Worm (Caenorhabditis elegans) whole organism, late embryonic: ENCODE results near the gene T02H6.8.
A peak's percentile ranks its signal among the peaks of the same experiment; 100 is the strongest.

Experiments
- F13H6.1 ChIP-seq: sonication (generic microtip); optimal IDR thresholded peaks from 2 replicates; lab custom pipeline; 2016; ENCODE audit warnings: missing genetic modification characterization, missing compliant biosample characterization
- K02D7.2 ChIP-seq: sonication (generic microtip); optimal IDR thresholded peaks from 2 replicates; lab custom pipeline; 2017; ENCODE audit warnings: mild to moderate bottlenecking, missing genetic modification characterization, missing compliant biosample characterization
- K09A11.1 ChIP-seq: sonication (generic microtip); optimal IDR thresholded peaks from 2 replicates; lab custom pipeline; 2017; ENCODE audit warnings: antibody characterized with exemption, mild to moderate bottlenecking, missing genetic modification characterization, missing compliant biosample characterization; ENCODE audit not compliant: insufficient read depth
- T23F11.4 ChIP-seq: fragments of 200-800 bp; sonication (Bioruptor generic); optimal IDR thresholded peaks from 2 replicates; lab custom pipeline; 2018; ENCODE audit warnings: mild to moderate bottlenecking, missing genetic modification characterization, missing compliant biosample characterization
- ama-1 ChIP-seq: fragments of 150-350 bp; optimal IDR thresholded peaks from 2 replicates; lab custom pipeline; 2014
- ceh-14 ChIP-seq: sonication (generic microtip); optimal IDR thresholded peaks from 2 replicates; lab custom pipeline; 2016; ENCODE audit warnings: missing genotype, missing genetic modification characterization, missing compliant biosample characterization
- ceh-24 ChIP-seq: sonication (generic microtip); optimal IDR thresholded peaks from 2 replicates; lab custom pipeline; 2016; ENCODE audit warnings: mild to moderate bottlenecking, missing genetic modification characterization, missing compliant biosample characterization
- ceh-30 ChIP-seq: fragments of 150-350 bp; optimal IDR thresholded peaks from 2 replicates; lab custom pipeline; 2014; ENCODE audit warnings: missing biosample characterization, missing genetic modification characterization
- ceh-48 ChIP-seq: sonication (generic microtip); optimal IDR thresholded peaks from 2 replicates; lab custom pipeline; 2016; ENCODE audit warnings: missing genetic modification characterization, inconsistent platforms, missing compliant biosample characterization
- ceh-6 ChIP-seq: fragments of 200-800 bp; sonication (Bioruptor generic); optimal IDR thresholded peaks from 2 replicates; lab custom pipeline; 2018; ENCODE audit warnings: mild to moderate bottlenecking, missing genetic modification characterization, missing compliant biosample characterization
- ceh-9 ChIP-seq: sonication (generic microtip); optimal IDR thresholded peaks from 2 replicates; lab custom pipeline; 2016; ENCODE audit warnings: mild to moderate bottlenecking, missing genetic modification characterization, inconsistent platforms, missing compliant biosample characterization
- che-1 ChIP-seq: sonication (generic microtip); optimal IDR thresholded peaks from 2 replicates; lab custom pipeline; 2016; ENCODE audit warnings: mild to moderate bottlenecking, missing genetic modification characterization, missing compliant biosample characterization
- dve-1 ChIP-seq: sonication (generic microtip); optimal IDR thresholded peaks from 2 replicates; lab custom pipeline; 2017; ENCODE audit warnings: antibody characterized with exemption, mild to moderate bottlenecking, missing genetic modification characterization, missing compliant biosample characterization
- ets-4 ChIP-seq: sonication (generic microtip); optimal IDR thresholded peaks from 2 replicates; lab custom pipeline; 2016; ENCODE audit warnings: missing genetic modification characterization, missing compliant biosample characterization
- eyg-1 ChIP-seq: sonication (generic microtip); optimal IDR thresholded peaks from 2 replicates; lab custom pipeline; 2016; ENCODE audit warnings: missing genotype, missing genetic modification characterization, missing compliant biosample characterization
- gmeb-2 ChIP-seq: sonication (generic microtip); optimal IDR thresholded peaks from 2 replicates; lab custom pipeline; 2016; ENCODE audit warnings: missing genetic modification characterization, inconsistent platforms, missing compliant biosample characterization
- hlh-13 ChIP-seq: fragments of 200-800 bp; sonication (Bioruptor generic); optimal IDR thresholded peaks from 2 replicates; lab custom pipeline; 2018; ENCODE audit warnings: mild to moderate bottlenecking, missing genetic modification characterization, missing compliant biosample characterization
- hlh-15 ChIP-seq: sonication (generic microtip); optimal IDR thresholded peaks from 2 replicates; lab custom pipeline; 2016; ENCODE audit warnings: missing genetic modification characterization, missing compliant biosample characterization
- mec-3 ChIP-seq: sonication (generic microtip); optimal IDR thresholded peaks from 2 replicates; lab custom pipeline; 2016; ENCODE audit warnings: borderline replicate concordance, missing genetic modification characterization, missing compliant biosample characterization
- npax-4 ChIP-seq: sonication (generic microtip); optimal IDR thresholded peaks from 2 replicates; lab custom pipeline; 2016; ENCODE audit warnings: missing genetic modification characterization, missing compliant biosample characterization
- pha-4 ChIP-seq: fragments of 150-350 bp; optimal IDR thresholded peaks from 2 replicates; lab custom pipeline; 2018; ENCODE audit warnings: missing biosample characterization, missing genetic modification reagents, missing genetic modification characterization
- pqm-1 ChIP-seq: sonication (generic microtip); optimal IDR thresholded peaks from 2 replicates; lab custom pipeline; 2016; ENCODE audit warnings: missing genetic modification characterization, missing compliant biosample characterization
- syd-9 ChIP-seq: sonication (generic microtip); optimal IDR thresholded peaks from 2 replicates; lab custom pipeline; 2016; ENCODE audit warnings: mild to moderate bottlenecking, missing genetic modification characterization, moderate library complexity, missing compliant biosample characterization
- tbx-2 ChIP-seq: sonication (generic microtip); optimal IDR thresholded peaks from 2 replicates; lab custom pipeline; 2016; ENCODE audit warnings: missing genetic modification characterization, missing compliant biosample characterization
- ttx-3 ChIP-seq: sonication (generic microtip); optimal IDR thresholded peaks from 2 replicates; lab custom pipeline; 2016; ENCODE audit warnings: missing genetic modification reagents, missing genetic modification characterization, missing compliant biosample characterization
- unc-3 ChIP-seq, 2 experiments: fragments of 200-800 bp in 1 of 2; sonication (Bioruptor generic) in 1 of 2; sonication (generic microtip) in 1 of 2; conservative IDR thresholded peaks in 1 of 2; optimal IDR thresholded peaks in 1 of 2; 2 replicates each; pipeline versions ENCODE4 v1.3.6 to Lab custom; 2016 to 2022; ENCODE audit warnings: missing compliant biosample characterization in 2 of 2, missing genetic modification characterization in 2 of 2, missing genetic modification reagents in 1 of 2
- unc-42 ChIP-seq: sonication (generic microtip); optimal IDR thresholded peaks from 2 replicates; lab custom pipeline; 2016; ENCODE audit warnings: missing genotype, missing genetic modification characterization, missing compliant biosample characterization
- unc-86 ChIP-seq: sonication (generic microtip); optimal IDR thresholded peaks from 2 replicates; lab custom pipeline; 2016; ENCODE audit warnings: missing genetic modification characterization, missing compliant biosample characterization
- zip-5 ChIP-seq: sonication (generic microtip); optimal IDR thresholded peaks from 2 replicates; lab custom pipeline; 2016; ENCODE audit warnings: missing genetic modification characterization, missing compliant biosample characterization

Gene T02H6.8

ce11 chrII:680612-681011 is at the start of gene T02H6.8, which contains the start of gene T02H6.10:
Gene T02H6.8 (plus strand): TSS chrII:680832.
Gene T02H6.10 (minus strand): TSS chrII:680712.
- TF ChIP-seq mec-3 (tag; lab: Kevin White, UChicago) (no peak), hlh-15 (no peak), ceh-6 (GFP tag; lab: Kevin White, UChicago) (no peak), ceh-14 (tag; lab: Kevin White, UChicago) (no peak), ttx-3 (tag; lab: Kevin White, UChicago) (no peak), ets-4 (tag; lab: Kevin White, UChicago) (no peak), eyg-1 (tag; lab: Kevin White, UChicago) (no peak), unc-3 (GFP tag; conservative IDR thresholded peaks at IDR 0.05; lab: Robert Waterston, UW) (no peak), unc-3 (tag; optimal IDR thresholded peaks at IDR 0.05; lab: Kevin White, UChicago) (no peak), unc-86 (tag; lab: Kevin White, UChicago) (no peak), npax-4 (tag; lab: Kevin White, UChicago) (no peak), zip-5 (no peak)
- TF ChIP-seq, all 69 proteins: peak for 0

ce11 chrII:633984-634383 is 46.6 kb upstream of the T02H6.8 start, which contains the start of gene T04B8.1:
Gene T04B8.1 (plus strand): TSS chrII:634284.
- TF ChIP-seq K09A11.1 (tag; lab: Kevin White, UChicago) (no peak), eyg-1 (tag; lab: Kevin White, UChicago) (no peak), pha-4 (tag; lab: Kevin White, UChicago) (no peak), F13H6.1 (tag; lab: Kevin White, UChicago) (no peak), ets-4 (tag; lab: Kevin White, UChicago) (no peak), dve-1 (tag; lab: Kevin White, UChicago) (no peak), K02D7.2 (tag; lab: Kevin White, UChicago) (no peak)

ce11 chrII:639467-639866 is 41.2 kb upstream of the T02H6.8 start, which contains the start of gene K07E8.6:
Gene K07E8.6 (minus strand): TSS chrII:639567.
- TF ChIP-seq ceh-9 (tag; lab: Kevin White, UChicago) (no peak), hlh-13 (GFP tag; lab: Kevin White, UChicago) (no peak), ceh-48 (no peak), ceh-24 (tag; lab: Kevin White, UChicago) (no peak), syd-9 (tag; lab: Kevin White, UChicago) (no peak), ama-1 (no peak), tbx-2 (tag; lab: Kevin White, UChicago) (no peak), pqm-1 (tag; lab: Kevin White, UChicago) (no peak), ceh-30 (tag; lab: Kevin White, UChicago) (no peak), ttx-3 (tag; lab: Kevin White, UChicago) (no peak)

- no peak for TF ChIP-seq gmeb-2 (tag; lab: Kevin White, UChicago)
- TF ChIP-seq dve-1 (tag; lab: Kevin White, UChicago) = peak; percentile 80
- TF ChIP-seq ets-4 (tag; lab: Kevin White, UChicago) = no peak
- TF ChIP-seq che-1 (tag; lab: Kevin White, UChicago) = no peak
- TF ChIP-seq T23F11.4 (GFP tag; lab: Kevin White, UChicago) = no peak
- TF ChIP-seq, all 69 proteins: peak for 1
Observed at ce11 chrII:643733-644132, 36.9 kb upstream of the T02H6.8 start.

ce11 chrII:650321-651005 is 30.2 kb upstream of the T02H6.8 start, which contains the start of the genes K07E8.7 and frpr-14:
Gene K07E8.7 (minus strand): TSS chrII:650367.
Gene frpr-14 (plus strand): TSS chrII:650955.
- TF ChIP-seq unc-42 (tag; lab: Kevin White, UChicago) = peak; percentile 27
- no peak for TF ChIP-seq unc-3 (GFP tag; conservative IDR thresholded peaks at IDR 0.05; lab: Robert Waterston, UW)
- TF ChIP-seq unc-3 (tag; optimal IDR thresholded peaks at IDR 0.05; lab: Kevin White, UChicago) = no peak

ce11 chrII:651324-651723 is 29.3 kb upstream of the T02H6.8 start:
- TF ChIP-seq dve-1 (tag; lab: Kevin White, UChicago) (peak; percentile 79), ceh-9 (tag; lab: Kevin White, UChicago) (no peak), mec-3 (tag; lab: Kevin White, UChicago) (peak; percentile 24)
